Fruit fly (Drosophila melanogaster) S2 (cell line): ENCODE measurements around the gene dally.

Experiments used
- CG8478 ChIP-seq: fragments of >200 bp; optimal IDR thresholded peaks from 2 replicates; lab custom pipeline; 2018
- CTCF ChIP-seq, 2 experiments: fragments of >200 bp; optimal IDR thresholded peaks; 2 replicates each; lab custom pipeline; 2018

dm6 chr3L:8888533-8888932 lies 61.2 kb downstream of the dally start, which contains the start of gene CG43169:
- no peak for TF ChIP-seq CG8478 (lab: Kevin White, UChicago)
- TF ChIP-seq CTCF (optimal IDR thresholded peaks at IDR 0.05; lab: Kevin White, UChicago) = no peak
